Fruit fly (Drosophila melanogaster) whole organism, wandering third instar larva: ENCODE measurements around the gene CG32750.

Experiments
- Abd-B ChIP-seq: fragments of >200 bp; optimal IDR thresholded peaks from 2 replicates; lab custom pipeline; 2017; ENCODE audit warnings: missing biosample characterization, missing genetic modification characterization
- CG32264 ChIP-seq: fragments of 200-800 bp; sonication (Bioruptor generic); optimal IDR thresholded peaks from 2 replicates; lab custom pipeline; 2016; ENCODE audit warnings: missing biosample characterization, missing genetic modification characterization
- CG9705 ChIP-seq: fragments of 200-800 bp; sonication (Bioruptor generic); optimal IDR thresholded peaks from 2 replicates; lab custom pipeline; 2018; ENCODE audit warnings: missing biosample characterization, mild to moderate bottlenecking, missing genetic modification characterization
- CrebA ChIP-seq: fragments of 200-800 bp; sonication (Bioruptor generic); optimal IDR thresholded peaks from 2 replicates; lab custom pipeline; 2016; ENCODE audit warnings: missing biosample characterization, mild to moderate bottlenecking, missing genetic modification characterization, borderline replicate concordance
- Dfd ChIP-seq: fragments of >200 bp; optimal IDR thresholded peaks from 2 replicates; lab custom pipeline; 2017; ENCODE audit warnings: missing biosample characterization, missing genetic modification characterization
- Dif ChIP-seq: fragments of 200-275, 200-300 bp; sonication (Bioruptor generic); optimal IDR thresholded peaks from 2 replicates; lab custom pipeline; 2018; ENCODE audit warnings: missing biosample characterization, missing genetic modification characterization; ENCODE audit not compliant: partially characterized antibody
- GATAd ChIP-seq: sonication (Bioruptor generic); optimal IDR thresholded peaks from 2 replicates; lab custom pipeline; 2016; ENCODE audit warnings: missing biosample characterization, missing genetic modification characterization
- HLH106 ChIP-seq: fragments of 200-800 bp; optimal IDR thresholded peaks from 3 replicates; lab custom pipeline; 2019; ENCODE audit warnings: missing biosample characterization, mild to moderate bottlenecking, missing genetic modification characterization, moderate library complexity
- Hr78 ChIP-seq: fragments of >200 bp; optimal IDR thresholded peaks from 2 replicates; lab custom pipeline; 2017; ENCODE audit warnings: missing biosample characterization, missing genetic modification characterization
- Hr83 ChIP-seq: fragments of 200-300 bp; sonication (Bioruptor generic); optimal IDR thresholded peaks from 2 replicates; lab custom pipeline; 2016; ENCODE audit warnings: missing biosample characterization, mild to moderate bottlenecking, missing genetic modification characterization, moderate library complexity; ENCODE audit not compliant: poor library complexity, severe bottlenecking
- Jra ChIP-seq: sonication (Bioruptor generic); optimal IDR thresholded peaks from 2 replicates; lab custom pipeline; 2016; ENCODE audit warnings: missing biosample characterization, missing genetic modification characterization
- Mio ChIP-seq: sonication (Bioruptor generic); optimal IDR thresholded peaks from 2 replicates; lab custom pipeline; 2016; ENCODE audit warnings: missing biosample characterization, missing genetic modification characterization
- N ChIP-seq: fragments of >200 bp; optimal IDR thresholded peaks from 2 replicates; lab custom pipeline; 2018; ENCODE audit warnings: missing biosample characterization, missing external identifiers, missing genetic modification characterization
- Rel ChIP-seq, 2 experiments: fragments of 200-800 bp; sonication (Bioruptor generic) in 1 of 2; optimal IDR thresholded peaks; 2 replicates in 1 of 2; 3 replicates in 1 of 2; lab custom pipeline; 2016 to 2019; ENCODE audit warnings: mild to moderate bottlenecking in 2 of 2, missing biosample characterization in 2 of 2, missing genetic modification characterization in 2 of 2, moderate library complexity in 1 of 2
- Sp1 ChIP-seq: fragments of 200-800 bp; sonication (Bioruptor generic); optimal IDR thresholded peaks from 3 replicates; lab custom pipeline; 2019; ENCODE audit warnings: missing biosample characterization, mild to moderate bottlenecking, missing genetic modification characterization, moderate library complexity
- Vsx2 ChIP-seq: fragments of 200-300, 225-300 bp; sonication (Bioruptor generic); optimal IDR thresholded peaks from 2 replicates; lab custom pipeline; 2018; ENCODE audit warnings: missing biosample characterization, missing genetic modification characterization; ENCODE audit not compliant: partially characterized antibody
- br ChIP-seq: fragments of 200-800 bp; sonication (Bioruptor generic); optimal IDR thresholded peaks from 2 replicates; lab custom pipeline; 2016; ENCODE audit warnings: missing biosample characterization, missing genetic modification characterization
- brk ChIP-seq: fragments of 200-800 bp; sonication (Bioruptor generic); optimal IDR thresholded peaks from 2 replicates; lab custom pipeline; 2016; ENCODE audit warnings: missing biosample characterization, mild to moderate bottlenecking, missing genetic modification characterization
- dmrt93B ChIP-seq: fragments of 200-800 bp; sonication (Bioruptor generic); optimal IDR thresholded peaks from 2 replicates; lab custom pipeline; 2018; ENCODE audit warnings: missing biosample characterization, mild to moderate bottlenecking, missing genetic modification characterization
- dsf ChIP-seq: sonication (Bioruptor generic); optimal IDR thresholded peaks from 2 replicates; lab custom pipeline; 2016; ENCODE audit warnings: missing biosample characterization, missing genetic modification characterization, borderline replicate concordance
- foxo ChIP-seq, 2 experiments: fragments of 200-800 bp; sonication (Bioruptor generic); optimal IDR thresholded peaks; 2 replicates in 1 of 2; 3 replicates in 1 of 2; lab custom pipeline; 2016 to 2017; ENCODE audit warnings: missing biosample characterization in 2 of 2, missing genetic modification characterization in 2 of 2
- h ChIP-seq: fragments of 200-800 bp; sonication (Bioruptor generic); optimal IDR thresholded peaks from 3 replicates; lab custom pipeline; 2016; ENCODE audit warnings: missing biosample characterization, mild to moderate bottlenecking, missing genetic modification characterization
- jim ChIP-seq: fragments of 175-275, 200-325 bp; sonication (Bioruptor generic); optimal IDR thresholded peaks from 2 replicates; lab custom pipeline; 2016; ENCODE audit warnings: missing biosample characterization, mild to moderate bottlenecking, missing genetic modification characterization
- lola ChIP-seq: fragments of >200 bp; optimal IDR thresholded peaks from 2 replicates; lab custom pipeline; 2017; ENCODE audit warnings: missing biosample characterization, missing genetic modification characterization
- pan ChIP-seq: fragments of >200 bp; optimal IDR thresholded peaks from 2 replicates; lab custom pipeline; 2017
- psq ChIP-seq: fragments of 200-800 bp; sonication (Bioruptor generic); optimal IDR thresholded peaks from 3 replicates; lab custom pipeline; 2017; ENCODE audit warnings: missing biosample characterization, mild to moderate bottlenecking, missing genetic modification characterization, moderate library complexity
- rgr ChIP-seq: fragments of 200-800 bp; sonication (Bioruptor generic); optimal IDR thresholded peaks from 3 replicates; lab custom pipeline; 2016; ENCODE audit warnings: missing biosample characterization, mild to moderate bottlenecking, missing genetic modification characterization
- sage ChIP-seq: fragments of 200-800 bp; sonication (Bioruptor generic); optimal IDR thresholded peaks from 2 replicates; lab custom pipeline; 2016; ENCODE audit warnings: missing biosample characterization, mild to moderate bottlenecking, missing genetic modification characterization
- usp ChIP-seq: fragments of >200 bp; optimal IDR thresholded peaks from 2 replicates; lab custom pipeline; 2017; ENCODE audit warnings: missing biosample characterization, missing genetic modification characterization
- woc ChIP-seq: sonication (Bioruptor generic); optimal IDR thresholded peaks from 2 replicates; lab custom pipeline; 2016; ENCODE audit warnings: missing biosample characterization, mild to moderate bottlenecking, missing genetic modification characterization

Gene CG32750

DNA sequence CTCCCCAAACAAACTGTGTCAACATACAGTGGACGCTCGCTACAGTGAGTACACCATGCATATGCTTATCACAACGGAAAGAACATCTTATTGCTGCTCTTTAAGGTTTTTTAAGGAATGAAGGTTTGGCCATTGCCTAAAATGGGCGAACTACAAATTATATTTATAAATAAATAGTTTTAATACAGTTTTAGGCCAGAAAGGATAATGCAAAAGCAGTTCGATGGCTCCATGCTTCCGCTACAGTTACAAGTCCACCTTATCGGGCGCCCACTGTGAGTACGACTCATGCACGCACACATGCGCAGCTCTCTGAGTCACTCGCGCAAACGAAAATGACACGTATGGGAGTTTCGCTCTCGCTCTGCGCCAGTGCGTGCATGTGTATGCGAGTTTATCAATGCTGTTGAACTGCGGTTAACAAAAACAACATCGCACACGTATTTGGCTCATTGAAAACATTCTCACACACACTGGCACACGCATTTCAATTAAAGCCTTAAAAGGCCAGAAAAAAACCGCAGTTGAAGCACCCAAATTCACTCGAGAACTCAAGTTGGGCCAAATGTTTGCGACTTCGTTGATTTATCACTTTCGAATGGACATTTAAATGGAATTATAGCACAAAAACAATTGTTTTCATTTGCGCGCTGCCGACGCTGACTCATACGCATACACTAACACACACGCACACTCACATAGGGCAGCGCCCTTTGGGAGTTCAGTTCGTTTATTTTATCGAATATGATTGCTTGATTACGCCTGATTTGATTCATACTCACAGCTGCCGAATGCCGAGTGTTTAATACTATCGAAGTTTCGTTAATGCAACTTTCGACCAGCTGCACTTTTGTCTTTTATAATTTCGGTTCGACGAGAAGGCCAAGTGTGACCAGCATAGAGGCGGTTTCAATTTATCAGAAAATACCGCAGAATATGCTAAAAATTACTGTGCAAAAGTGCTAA, 28.3 kb upstream of the CG32750 start, which contains the start of gene sqh (continued):
- TF ChIP-seq pan (lab: Kevin White, UChicago), result no peak
- peak; percentile 26 for TF ChIP-seq N (GFP tag; lab: Kevin White, UChicago)
- TF ChIP-seq rgr (GFP tag; lab: Kevin White, UChicago), result peak; percentile 89
- TF ChIP-seq GATAd (GFP tag; lab: Kevin White, UChicago), result no peak
- peak; percentile 66 for TF ChIP-seq Hr83 (GFP tag; lab: Kevin White, UChicago)
- TF ChIP-seq usp (GFP tag; lab: Kevin White, UChicago), result no peak
- TF ChIP-seq lola (GFP tag; lab: Kevin White, UChicago), result no peak
- TF ChIP-seq CG32264 (GFP tag; lab: Kevin White, UChicago), result peak; percentile 45
- TF ChIP-seq sage (GFP tag; lab: Kevin White, UChicago), result peak; percentile 83
- TF ChIP-seq brk (GFP tag; lab: Kevin White, UChicago), result peak; percentile 84
- TF ChIP-seq foxo (GFP tag; optimal IDR thresholded peaks at IDR 0.05; lab: Kevin White, UChicago), result peak in 1 of 2 experiments; percentile 91
- peak; percentile 79 for TF ChIP-seq Rel (GFP tag; optimal IDR thresholded peaks at IDR 0.05; lab: Kevin White, UChicago)
- peak; percentile 70 for TF ChIP-seq Rel (tag; optimal IDR thresholded peaks at IDR 0.05; lab: Kevin White, UChicago)
- peak; percentile 27 for TF ChIP-seq jim (GFP tag; lab: Kevin White, UChicago)

DNA sequence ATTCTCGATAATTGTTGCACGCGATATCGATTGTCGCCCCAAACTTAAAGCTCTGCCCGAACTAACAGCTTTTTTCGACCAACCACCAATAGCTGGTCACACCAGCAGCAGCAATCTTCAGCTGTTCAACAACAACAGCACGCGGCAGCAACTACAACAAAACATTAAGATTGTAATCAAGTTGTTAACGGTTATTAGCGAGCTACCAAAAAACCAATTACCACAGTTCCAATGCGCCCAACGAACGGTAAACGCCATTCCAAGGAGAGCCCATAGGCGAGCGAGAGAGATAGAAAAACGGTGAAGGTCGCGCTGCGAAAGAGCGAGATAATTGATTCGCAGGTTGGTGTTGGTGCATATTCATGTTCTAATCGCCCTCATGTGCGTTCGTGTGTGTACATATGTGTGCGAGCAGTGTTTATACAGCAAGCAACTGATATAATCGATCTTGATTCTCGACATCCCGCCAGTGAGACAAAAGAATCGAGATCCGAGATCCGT, 23.7 kb upstream of the CG32750 start, which contains the start of gene Efr:
TSS of gene Efr (plus strand) at position 113 of the 501 bp plus-strand sequence.
- TF ChIP-seq Jra (GFP tag; lab: Kevin White, UChicago) (no peak), Hr78 (no peak), Rel (GFP tag; optimal IDR thresholded peaks at IDR 0.05; lab: Kevin White, UChicago) (no peak), Rel (tag; optimal IDR thresholded peaks at IDR 0.05; lab: Kevin White, UChicago) (no peak), psq (GFP tag; lab: Kevin White, UChicago) (no peak), CG9705 (GFP tag; lab: Kevin White, UChicago) (no peak), Mio (GFP tag; lab: Kevin White, UChicago) (no peak), h (GFP tag; lab: Kevin White, UChicago) (no peak), dsf (GFP tag; lab: Kevin White, UChicago) (no peak), Vsx2 (GFP tag; lab: Kevin White, UChicago) (no peak), Hr83 (GFP tag; lab: Kevin White, UChicago) (no peak)

- no peak for TF ChIP-seq pan (lab: Kevin White, UChicago)
- TF ChIP-seq Hr78, result no peak
Observed at dm6 chrX:6219227-6219626, 23.0 kb upstream of the CG32750 start, which contains the start of gene Btnd. Gene Btnd (minus strand): TSS chrX:6219327.

dm6 chrX:6216650-6217049, 20.4 kb upstream of the CG32750 start:
- TF ChIP-seq Sp1 (no peak), Dfd (GFP tag; lab: Kevin White, UChicago) (peak; percentile 90)

- TF ChIP-seq rgr (GFP tag; lab: Kevin White, UChicago) (no peak), HLH106 (tag; lab: Kevin White, UChicago) (no peak), psq (GFP tag; lab: Kevin White, UChicago) (no peak), dmrt93B (GFP tag; lab: Kevin White, UChicago) (no peak), CrebA (no peak), CG32264 (GFP tag; lab: Kevin White, UChicago) (no peak), lola (GFP tag; lab: Kevin White, UChicago) (no peak), br (GFP tag; lab: Kevin White, UChicago) (no peak), Abd-B (GFP tag; lab: Kevin White, UChicago) (no peak), Dif (GFP tag; lab: Kevin White, UChicago) (no peak), woc (GFP tag; lab: Kevin White, UChicago) (no peak), GATAd (GFP tag; lab: Kevin White, UChicago) (no peak), Dfd (GFP tag; lab: Kevin White, UChicago) (no peak)
Observed at dm6 chrX:6205099-6205498, 8.9 kb upstream of the CG32750 start.
